Worm (Caenorhabditis elegans): ENCODE results near the gene R02D3.8.

The R02D3.8 gene

DNA sequence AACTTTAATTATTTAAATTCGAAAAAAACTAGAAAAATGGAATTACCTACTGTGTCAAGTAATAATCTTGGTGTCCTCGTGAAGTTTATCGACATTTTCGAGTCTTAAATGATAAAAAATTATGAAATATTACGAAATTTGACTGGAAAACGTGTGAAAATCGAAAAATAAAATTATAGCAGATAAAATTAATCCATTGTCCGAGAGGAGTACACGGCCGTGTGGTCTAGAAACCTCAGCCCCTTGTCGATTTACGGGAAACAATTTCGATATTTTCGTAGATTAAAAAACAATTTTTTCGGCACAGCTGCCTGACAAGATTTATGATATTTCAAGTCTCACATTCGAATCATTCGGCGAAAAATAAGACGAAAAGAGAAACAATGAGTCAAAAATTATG, at the start of gene R02D3.8:
Gene R02D3.8 (minus strand): TSS at position 109 of the 400 bp plus-strand sequence.
- TF ChIP-seq K09A11.1 (tag; optimal IDR thresholded peaks at IDR 0.05; ENCODE audit: insufficient read depth) (no peak), elt-2 (tag; optimal IDR thresholded peaks at IDR 0.05) (no peak), C08G9.2 (tag; optimal IDR thresholded peaks at IDR 0.05) (peak; percentile 12), ttx-3 (tag; optimal IDR thresholded peaks at IDR 0.05) (no peak), pqm-1 (tag; optimal IDR thresholded peaks at IDR 0.05) (no peak), hlh-13 (GFP tag; optimal IDR thresholded peaks at IDR 0.05) (no peak), tbx-2 (tag; optimal IDR thresholded peaks at IDR 0.05) (peak; percentile 27), ceh-31 (tag; optimal IDR thresholded peaks at IDR 0.05) (peak; percentile 41), ahr-1 (tag; optimal IDR thresholded peaks at IDR 0.05) (no peak)

DNA sequence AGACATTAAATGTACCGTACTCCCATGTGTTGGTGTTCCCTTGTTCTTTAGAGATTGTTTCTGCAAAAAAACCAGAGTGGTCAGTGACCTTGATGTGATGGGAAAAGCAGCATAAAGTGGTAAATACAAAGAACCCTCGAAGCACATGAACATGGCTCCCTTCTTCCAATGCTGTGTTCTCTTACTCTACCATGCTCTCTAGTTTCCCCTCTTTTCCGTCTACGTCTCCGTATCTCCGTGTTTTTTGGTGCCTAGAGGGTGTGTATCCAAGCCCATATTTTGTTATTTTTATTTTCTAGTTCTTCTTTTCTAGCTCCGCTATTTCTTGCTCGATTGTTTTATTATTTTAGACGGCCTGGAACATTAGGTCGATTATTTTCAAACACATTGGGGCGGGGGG, 49.6 kb upstream of the R02D3.8 start:
- no peak for TF ChIP-seq odd-2 (tag; optimal IDR thresholded peaks at IDR 0.05)
- TF ChIP-seq hlh-6 (tag; optimal IDR thresholded peaks at IDR 0.05): no peak
- no peak for TF ChIP-seq ceh-22 (tag; optimal IDR thresholded peaks at IDR 0.05)
- no peak for TF ChIP-seq ttx-3 (tag; optimal IDR thresholded peaks at IDR 0.05)
- TF ChIP-seq eyg-1 (tag; optimal IDR thresholded peaks at IDR 0.05): no peak

DNA sequence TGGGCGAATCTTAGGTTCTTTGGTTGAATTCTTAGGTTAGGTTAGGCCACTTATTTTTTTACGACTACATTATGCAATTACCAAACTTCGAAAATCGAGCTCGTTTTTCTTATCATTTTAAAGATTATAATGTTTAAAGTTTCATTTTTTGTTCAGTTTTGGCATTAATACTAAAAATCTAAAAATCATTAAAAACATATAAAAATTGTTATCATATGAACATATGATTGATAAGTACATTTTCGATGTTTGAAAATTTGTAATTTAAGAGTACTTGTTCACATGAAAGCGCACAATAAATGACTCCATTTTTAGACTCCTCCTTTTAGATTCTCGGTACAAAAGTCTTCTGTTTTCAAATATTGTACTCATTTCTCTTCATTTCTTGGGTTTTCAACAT, 48.1 kb upstream of the R02D3.8 start:
- TF ChIP-seq unc-86 (tag; optimal IDR thresholded peaks at IDR 0.05) (no peak), syd-9 (tag; optimal IDR thresholded peaks at IDR 0.05) (no peak), pax-1 (tag; optimal IDR thresholded peaks at IDR 0.05) (no peak), K09A11.1 (tag; optimal IDR thresholded peaks at IDR 0.05; ENCODE audit: insufficient read depth) (no peak), hlh-6 (tag; optimal IDR thresholded peaks at IDR 0.05) (no peak), ceh-14 (tag; optimal IDR thresholded peaks at IDR 0.05) (no peak), ceh-9 (tag; optimal IDR thresholded peaks at IDR 0.05) (no peak), lin-11 (tag; optimal IDR thresholded peaks at IDR 0.05) (no peak), ahr-1 (tag; optimal IDR thresholded peaks at IDR 0.05) (no peak), nhr-232 (tag; optimal IDR thresholded peaks at IDR 0.05) (no peak), fkh-6 (tag; optimal IDR thresholded peaks at IDR 0.05) (no peak), ceh-19 (GFP tag; optimal IDR thresholded peaks at IDR 0.05) (no peak), pag-3 (tag; optimal IDR thresholded peaks at IDR 0.05; ENCODE audit: borderline replicate concordance) (no peak), sdc-2 (tag; optimal IDR thresholded peaks at IDR 0.05) (no peak), pha-4 (tag; optimal IDR thresholded peaks at IDR 0.05) (no peak)

ce11 chrIV:303264-303663, 46.3 kb upstream of the R02D3.8 start:
- TF ChIP-seq elt-2 (tag; optimal IDR thresholded peaks at IDR 0.05): no peak
- TF ChIP-seq npax-4 (tag; optimal IDR thresholded peaks at IDR 0.05): no peak
- TF ChIP-seq K02D7.2 (tag; optimal IDR thresholded peaks at IDR 0.05): no peak
- TF ChIP-seq hlh-8 (tag; optimal IDR thresholded peaks at IDR 0.05): no peak
- no peak for TF ChIP-seq hlh-15 (tag; optimal IDR thresholded peaks at IDR 0.05)
- TF ChIP-seq sdc-2 (tag; optimal IDR thresholded peaks at IDR 0.05): no peak
- TF ChIP-seq hlh-30 (tag; optimal IDR thresholded peaks at IDR 0.05; ENCODE audit: insufficient read depth): no peak
- no peak for TF ChIP-seq ttx-3 (tag; optimal IDR thresholded peaks at IDR 0.05)
- TF ChIP-seq che-1 (tag; optimal IDR thresholded peaks at IDR 0.05): no peak

ce11 chrIV:302743-303142, 45.7 kb upstream of the R02D3.8 start:
- TF ChIP-seq ets-4 (tag; optimal IDR thresholded peaks at IDR 0.05) (no peak), hlh-30 (tag; optimal IDR thresholded peaks at IDR 0.05; ENCODE audit: insufficient read depth) (no peak), pqm-1 (tag; optimal IDR thresholded peaks at IDR 0.05) (no peak), pag-3 (tag; optimal IDR thresholded peaks at IDR 0.05; ENCODE audit: borderline replicate concordance) (no peak), K02D7.2 (tag; optimal IDR thresholded peaks at IDR 0.05) (no peak), dmd-4 (tag; optimal IDR thresholded peaks at IDR 0.05; ENCODE audit: borderline replicate concordance) (no peak), pat-9 (tag; optimal IDR thresholded peaks at IDR 0.05) (no peak), C38D4.7 (GFP tag; optimal IDR thresholded peaks at IDR 0.05) (no peak), ama-1 (optimal IDR thresholded peaks at IDR 0.05) (no peak), ceh-31 (tag; optimal IDR thresholded peaks at IDR 0.05) (no peak), unc-86 (tag; optimal IDR thresholded peaks at IDR 0.05) (no peak), ceh-14 (tag; optimal IDR thresholded peaks at IDR 0.05) (no peak), rnt-1 (tag; optimal IDR thresholded peaks at IDR 0.05) (no peak), ztf-16 (tag; optimal IDR thresholded peaks at IDR 0.05) (no peak), sdc-2 (tag; optimal IDR thresholded peaks at IDR 0.05) (no peak), nfya-1 (tag; optimal IDR thresholded peaks at IDR 0.05) (no peak), unc-55 (GFP tag; optimal IDR thresholded peaks at IDR 0.05) (no peak)

All from whole organism, late embryonic.